Worm (Caenorhabditis elegans) whole organism, L3 larva: ENCODE results near the gene arle-14.

ENCODE experiments used
- ceh-28 ChIP-seq: fragments of 150-350 bp; optimal IDR thresholded peaks from 2 replicates; lab custom pipeline; 2014; ENCODE audit warnings: missing biosample characterization, missing genetic modification reagents, missing genetic modification characterization
- ceh-82 ChIP-seq: fragments of 150-350 bp; optimal IDR thresholded peaks from 2 replicates; lab custom pipeline; 2014; ENCODE audit warnings: missing biosample characterization, missing genetic modification characterization
- ceh-9 ChIP-seq: sonication (generic microtip); optimal IDR thresholded peaks from 2 replicates; lab custom pipeline; 2018; ENCODE audit warnings: missing biosample characterization, missing genetic modification characterization
- elt-3 ChIP-seq, 3 experiments: fragments of 150-350 bp in 1 of 3; sonication (generic microtip) in 2 of 3; optimal IDR thresholded peaks; 2 replicates in 2 of 3; 4 replicates in 1 of 3; lab custom pipeline; 2014 to 2017; ENCODE audit warnings: missing biosample characterization in 3 of 3, missing genetic modification characterization in 3 of 3
- mdl-1 ChIP-seq: fragments of 150-350 bp; optimal IDR thresholded peaks from 2 replicates; lab custom pipeline; 2014; ENCODE audit warnings: missing biosample characterization, missing genetic modification characterization
- nfya-1 ChIP-seq: sonication (generic microtip); optimal IDR thresholded peaks from 2 replicates; lab custom pipeline; 2017; ENCODE audit warnings: missing genetic modification characterization, mild to moderate bottlenecking, missing compliant biosample characterization, antibody characterized with exemption, moderate library complexity; ENCODE audit not compliant: insufficient read depth
- nhr-11 ChIP-seq: fragments of 150-350 bp; optimal IDR thresholded peaks from 2 replicates; lab custom pipeline; 2014; ENCODE audit warnings: missing biosample characterization, missing genetic modification characterization
- sea-2 ChIP-seq: fragments of 150-350 bp; sonication (generic microtip); optimal IDR thresholded peaks from 4 replicates; lab custom pipeline; 2014; ENCODE audit warnings: missing biosample characterization, missing genetic modification reagents, missing genetic modification characterization
- unc-39 ChIP-seq: sonication (generic microtip); optimal IDR thresholded peaks from 4 replicates; lab custom pipeline; 2017; ENCODE audit warnings: missing biosample characterization, missing genetic modification characterization
- ztf-11 ChIP-seq: fragments of 150-350 bp; optimal IDR thresholded peaks from 2 replicates; lab custom pipeline; 2014; ENCODE audit warnings: missing biosample characterization, missing genetic modification characterization
- ztf-4 ChIP-seq: fragments of 150-350 bp; optimal IDR thresholded peaks from 2 replicates; lab custom pipeline; 2014; ENCODE audit warnings: missing biosample characterization, missing genetic modification characterization

ce11 chrIII:5719832-5720194 lies 27.1 kb downstream of the arle-14 start:
- no peak for TF ChIP-seq ztf-4 (tag; lab: Kevin White, UChicago)
- TF ChIP-seq ztf-11 (tag; lab: Kevin White, UChicago), result no peak
- TF ChIP-seq nfya-1 (tag; lab: Kevin White, UChicago), result no peak
- no peak for TF ChIP-seq ceh-82
- no peak for TF ChIP-seq elt-3 (tag; optimal IDR thresholded peaks at IDR 0.05; lab: Kevin White, UChicago)
- no peak for TF ChIP-seq ceh-28 (tag; lab: Kevin White, UChicago)
- TF ChIP-seq nhr-11 (tag; lab: Kevin White, UChicago), result no peak
- no peak for TF ChIP-seq unc-39
- no peak for TF ChIP-seq mdl-1
- no peak for TF ChIP-seq ceh-9 (tag; lab: Kevin White, UChicago)
- TF ChIP-seq sea-2 (GFP tag; lab: Kevin White, UChicago), result no peak
